Fruit fly (Drosophila melanogaster) whole organism: ENCODE data around the gene RfC4.

Experiments
- CG8478 ChIP-seq: fragments of >200 bp; optimal IDR thresholded peaks from 2 replicates; lab custom pipeline; 2018; ENCODE audit warnings: inconsistent platforms
- Dll ChIP-seq: fragments of >200 bp; optimal IDR thresholded peaks from 2 replicates; lab custom pipeline; 2017
- EcR ChIP-seq, 2 experiments: fragments of >200 bp; optimal IDR thresholded peaks; 2 replicates each; lab custom pipeline; 2017; ENCODE audit warnings: missing biosample characterization in 2 of 2, missing genetic modification characterization in 2 of 2, missing genetic modification reagents in 2 of 2
- pan ChIP-seq: fragments of >200 bp; optimal IDR thresholded peaks from 2 replicates; lab custom pipeline; 2017
- psq ChIP-seq: fragments of >200 bp; optimal IDR thresholded peaks from 2 replicates; lab custom pipeline; 2017
- usp ChIP-seq: fragments of >200 bp; optimal IDR thresholded peaks from 2 replicates; lab custom pipeline; 2017; ENCODE audit warnings: missing biosample characterization, missing genetic modification characterization, mixed read lengths

The RfC4 gene

dm6 chr3L:4148406-4148975 lies 12.7 kb upstream of the RfC4 start, which contains the start of gene CG1299:
TSS of gene CG1299 (plus strand) at chr3L:4148696.
- TF ChIP-seq pan (no peak), EcR (GFP tag; optimal IDR thresholded peaks at IDR 0.05; lab: Kevin White, UChicago) (no peak), psq (lab: Kevin White, UChicago) (no peak), CG8478 (lab: Kevin White, UChicago) (no peak), usp (GFP tag; lab: Kevin White, UChicago) (no peak), Dll (no peak)

DNA sequence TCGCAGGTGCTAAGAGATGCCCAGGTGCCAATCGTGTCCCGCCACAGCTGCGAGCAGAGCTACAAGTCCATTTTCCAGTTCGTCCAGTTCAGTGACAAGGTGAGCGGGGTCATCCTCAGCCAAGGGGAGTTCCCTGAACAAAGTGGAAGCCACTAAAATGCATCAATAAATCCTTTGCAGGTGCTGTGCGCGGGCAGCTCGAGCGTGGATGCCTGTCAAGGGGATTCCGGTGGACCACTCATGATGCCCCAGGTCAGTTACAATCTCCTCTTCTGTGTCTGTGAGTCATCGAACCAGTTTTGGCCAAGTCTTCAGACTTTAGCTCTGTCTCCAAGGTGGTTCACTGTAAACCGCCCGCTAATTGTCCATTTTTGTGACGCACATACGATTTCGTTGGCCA lies 9.4 kb upstream of the RfC4 start:
- TF ChIP-seq CG8478 (lab: Kevin White, UChicago): no peak
- no peak for TF ChIP-seq EcR (GFP tag; optimal IDR thresholded peaks at IDR 0.05; lab: Kevin White, UChicago)
- no peak for TF ChIP-seq Dll
- TF ChIP-seq usp (GFP tag; lab: Kevin White, UChicago): no peak
- TF ChIP-seq pan: no peak
- TF ChIP-seq psq (lab: Kevin White, UChicago): no peak

DNA sequence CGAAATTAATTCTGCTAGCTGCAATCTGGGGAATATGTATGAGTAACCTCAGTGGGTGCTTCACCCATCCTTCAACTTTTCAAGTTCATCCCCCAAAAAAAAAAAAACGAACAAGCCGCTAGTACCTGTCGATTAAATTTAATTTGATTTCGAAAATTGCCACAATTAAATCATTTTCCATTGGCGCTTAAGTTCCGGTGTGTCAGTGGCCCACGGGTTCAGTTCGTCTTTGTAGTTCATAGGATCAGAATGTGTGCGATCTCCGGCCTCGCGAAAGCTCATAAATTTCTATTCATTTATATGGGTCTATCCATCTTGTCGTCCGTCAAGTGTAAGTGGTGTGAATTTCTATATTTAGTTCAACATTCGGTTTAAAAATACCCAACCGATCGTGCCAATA lies 6.2 kb upstream of the RfC4 start, which contains the start of gene CG32260:
Gene CG32260, plus strand, starts transcription at position 301 of the 400 bp plus-strand sequence.
- TF ChIP-seq usp (GFP tag; lab: Kevin White, UChicago): no peak
- TF ChIP-seq EcR (GFP tag; optimal IDR thresholded peaks at IDR 0.05; lab: Kevin White, UChicago): no peak
- TF ChIP-seq Dll: no peak
- TF ChIP-seq pan: no peak
- TF ChIP-seq psq (lab: Kevin White, UChicago): no peak

dm6 chr3L:4141167-4141566 lies 5.3 kb upstream of the RfC4 start, which contains the start of gene Akh:
TSS of gene Akh (plus strand) at chr3L:4141467.
- TF ChIP-seq usp (GFP tag; lab: Kevin White, UChicago): no peak
- TF ChIP-seq EcR (GFP tag; optimal IDR thresholded peaks at IDR 0.05; lab: Kevin White, UChicago): no peak
- no peak for TF ChIP-seq CG8478 (lab: Kevin White, UChicago)
- TF ChIP-seq psq (lab: Kevin White, UChicago): no peak
- TF ChIP-seq Dll: no peak
- TF ChIP-seq pan: no peak

dm6 chr3L:4138804-4139521 lies 3.1 kb upstream of the RfC4 start, which contains the start of the genes Rop and Ras64B:
TSS of gene Rop (minus strand) at chr3L:4138996.
TSS of gene Ras64B (plus strand) at chr3L:4139076.
- TF ChIP-seq CG8478 (lab: Kevin White, UChicago) (no peak), usp (GFP tag; lab: Kevin White, UChicago) (no peak), Dll (no peak), psq (lab: Kevin White, UChicago) (no peak), EcR (GFP tag; optimal IDR thresholded peaks at IDR 0.05; lab: Kevin White, UChicago) (no peak), pan (no peak)

DNA sequence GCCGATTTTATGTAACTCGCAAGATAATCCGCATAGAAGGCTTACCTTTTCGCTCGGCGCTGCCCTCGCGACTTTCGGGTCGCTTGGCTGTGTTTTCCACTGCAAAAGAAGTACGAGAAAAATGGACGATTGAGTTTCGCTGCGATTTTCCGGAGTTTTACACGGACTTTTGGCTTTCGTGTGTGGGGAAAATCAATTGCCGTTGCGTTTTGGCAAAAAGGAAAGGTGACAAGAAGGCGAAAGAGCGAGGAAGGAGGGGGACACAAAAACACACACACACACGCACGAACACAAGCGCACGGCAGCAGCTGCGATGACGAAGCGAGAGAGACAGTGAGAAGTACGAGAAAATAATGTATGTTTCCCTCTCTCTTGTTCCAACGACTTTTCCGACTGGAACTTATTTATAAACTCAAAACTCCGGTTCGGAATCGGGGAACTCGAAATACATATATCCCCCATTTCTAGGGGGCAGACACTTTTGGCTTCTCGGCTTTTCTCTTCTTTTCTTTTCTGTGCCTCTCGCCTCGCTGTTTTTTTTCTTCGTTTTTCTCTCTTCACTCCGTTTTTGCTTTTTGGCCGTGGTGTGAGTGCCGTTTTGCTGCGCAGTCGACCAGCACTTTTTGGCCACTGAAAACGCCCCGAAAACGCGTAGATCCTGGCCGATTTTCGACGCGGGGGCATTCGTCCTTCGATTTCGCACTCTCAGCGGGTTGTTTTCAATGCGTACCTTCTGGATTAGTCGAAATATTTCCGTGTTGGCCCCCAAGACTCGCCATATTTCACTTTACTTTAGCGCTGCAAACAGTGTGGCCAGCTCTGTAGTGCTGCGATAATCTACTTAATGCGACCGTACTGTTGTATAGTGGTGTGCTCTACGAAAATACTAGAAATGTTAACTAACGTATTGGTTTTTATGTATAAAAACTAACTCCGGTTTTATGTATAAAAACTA lies 1.8 kb downstream of the RfC4 start, which contains the start of gene ens:
Gene ens, minus strand, starts transcription at position 827 of the 955 bp plus-strand sequence.
- no peak for TF ChIP-seq psq (lab: Kevin White, UChicago)
- no peak for TF ChIP-seq CG8478 (lab: Kevin White, UChicago)
- no peak for TF ChIP-seq EcR (GFP tag; optimal IDR thresholded peaks at IDR 0.05; lab: Kevin White, UChicago)
- TF ChIP-seq pan: no peak
- TF ChIP-seq Dll: no peak
- TF ChIP-seq usp (GFP tag; lab: Kevin White, UChicago): no peak

DNA sequence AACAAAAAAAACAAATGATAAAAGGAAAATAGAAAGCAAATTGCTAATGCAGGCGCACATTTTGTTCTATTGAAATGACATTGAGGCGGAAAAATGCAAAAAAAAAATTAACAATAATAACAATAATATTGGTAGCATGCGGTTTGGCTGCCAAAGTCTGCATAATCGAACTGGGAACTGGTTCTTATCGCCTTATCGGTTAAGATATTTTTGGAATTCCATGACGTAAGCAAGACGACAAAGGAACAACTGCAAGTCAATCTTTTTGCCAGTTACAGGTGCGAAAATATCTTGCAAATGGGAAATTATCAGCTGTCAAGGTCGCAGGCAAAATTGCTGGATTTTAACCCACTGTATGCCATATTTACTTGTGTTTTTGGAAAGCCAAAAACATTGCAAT lies 3.3 kb downstream of the RfC4 start:
- TF ChIP-seq Dll (no peak), EcR (GFP tag; optimal IDR thresholded peaks at IDR 0.05; lab: Kevin White, UChicago) (no peak), psq (lab: Kevin White, UChicago) (no peak), pan (no peak), usp (GFP tag; lab: Kevin White, UChicago) (no peak), CG8478 (lab: Kevin White, UChicago) (no peak)

DNA sequence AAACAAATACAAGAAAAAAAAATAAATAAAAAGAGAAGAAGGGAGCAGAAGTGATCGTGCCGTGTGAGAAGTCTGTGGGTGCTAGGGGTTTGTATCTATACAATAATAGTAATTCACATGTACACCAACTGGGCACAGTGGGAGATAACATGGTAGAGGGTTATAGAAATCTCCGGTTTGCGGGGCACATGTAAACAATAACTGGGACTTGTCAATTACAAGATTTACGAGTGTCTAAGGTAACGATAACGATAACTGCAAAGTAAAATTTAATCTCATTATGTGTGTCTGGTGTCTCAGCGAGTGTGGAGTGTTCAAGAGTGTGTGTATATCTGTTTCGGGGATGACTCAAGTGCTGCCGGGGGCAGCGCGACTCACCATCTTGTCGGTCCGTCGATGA lies 5.1 kb downstream of the RfC4 start:
- TF ChIP-seq EcR (GFP tag; optimal IDR thresholded peaks at IDR 0.05; lab: Kevin White, UChicago): no peak
- TF ChIP-seq psq (lab: Kevin White, UChicago): no peak
- no peak for TF ChIP-seq pan
- TF ChIP-seq usp (GFP tag; lab: Kevin White, UChicago): no peak
- no peak for TF ChIP-seq Dll
- no peak for TF ChIP-seq CG8478 (lab: Kevin White, UChicago)

DNA sequence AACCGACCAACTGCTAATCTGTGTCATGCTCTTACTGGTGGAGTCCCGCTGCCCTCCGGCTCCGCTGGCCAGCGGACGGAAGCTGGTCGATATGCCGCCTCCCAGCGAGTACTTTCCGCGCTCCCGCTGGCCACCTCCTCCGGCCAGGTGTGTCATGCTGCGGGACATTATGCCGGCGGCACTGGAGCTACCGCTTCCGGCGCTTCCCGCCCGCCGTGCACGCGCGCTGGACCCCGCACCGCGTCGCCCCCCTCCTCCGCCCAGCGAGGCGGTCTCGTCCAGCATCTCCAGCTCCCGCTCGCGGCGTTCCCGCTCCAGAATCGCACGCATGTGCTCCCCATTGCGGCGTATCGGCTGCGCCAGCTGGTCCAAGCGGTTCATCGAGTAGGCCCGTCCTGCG lies 7.3 kb downstream of the RfC4 start:
- TF ChIP-seq usp (GFP tag; lab: Kevin White, UChicago): no peak
- TF ChIP-seq pan: no peak
- no peak for TF ChIP-seq EcR (GFP tag; optimal IDR thresholded peaks at IDR 0.05; lab: Kevin White, UChicago)

DNA sequence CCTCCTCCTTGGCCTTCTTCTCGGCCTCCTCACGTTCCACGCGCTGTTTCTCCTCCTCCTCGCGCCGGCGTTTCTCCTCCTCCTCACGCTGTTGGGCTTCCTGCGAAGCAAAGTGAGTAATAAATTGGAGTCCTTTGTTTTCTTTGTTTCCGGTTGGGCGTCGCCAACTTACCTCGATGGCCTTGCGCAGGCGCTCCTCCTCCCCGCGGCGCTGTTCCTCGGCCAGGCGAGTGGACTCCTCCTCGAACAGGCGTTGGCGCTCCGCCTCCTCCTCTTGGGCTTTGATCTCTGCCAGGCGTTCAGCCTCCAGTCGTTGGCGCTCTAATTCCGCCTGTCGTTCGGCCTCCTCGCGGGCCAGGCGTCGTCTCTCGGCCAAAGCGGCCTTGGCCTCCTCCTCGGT lies 10.1 kb downstream of the RfC4 start:
- TF ChIP-seq usp (GFP tag; lab: Kevin White, UChicago): no peak
- no peak for TF ChIP-seq pan
- no peak for TF ChIP-seq psq (lab: Kevin White, UChicago)
- TF ChIP-seq CG8478 (lab: Kevin White, UChicago): no peak
- TF ChIP-seq Dll: no peak

dm6 chr3L:4122185-4122767 lies 13.6 kb downstream of the RfC4 start, which contains the start of gene Chd64:
TSS of gene Chd64 (minus strand) at chr3L:4122388.
- no peak for TF ChIP-seq CG8478 (lab: Kevin White, UChicago)
- TF ChIP-seq EcR (GFP tag; optimal IDR thresholded peaks at IDR 0.05; lab: Kevin White, UChicago): no peak
- no peak for TF ChIP-seq usp (GFP tag; lab: Kevin White, UChicago)
- TF ChIP-seq Dll: no peak
- TF ChIP-seq psq (lab: Kevin White, UChicago): no peak
- TF ChIP-seq pan: no peak
